Worm (Caenorhabditis elegans) whole organism, L4 larva: Measurements from ENCODE around the gene lim-6.

ENCODE experiments used
- F10B5.3 ChIP-seq: sonication (generic microtip); optimal IDR thresholded peaks from 2 replicates; lab custom pipeline; 2016; ENCODE audit warnings: mild to moderate bottlenecking, missing genetic modification characterization, missing compliant biosample characterization
- F44E2.7 ChIP-seq: fragments of 200-800 bp; sonication (Bioruptor generic); IDR thresholded peaks from 2 replicates; pipeline ENCODE4 v2.1.2; 2022; ENCODE audit warnings: missing genetic modification characterization, missing compliant biosample characterization
- T20F7.1 ChIP-seq: fragments of 200-800 bp; sonication (Bioruptor generic); optimal IDR thresholded peaks from 2 replicates; lab custom pipeline; 2018; ENCODE audit warnings: mild to moderate bottlenecking, missing genetic modification characterization, missing compliant biosample characterization
- Y105C5A.15 ChIP-seq: fragments of 200-800 bp; sonication (Bioruptor generic); IDR thresholded peaks from 2 replicates; pipeline ENCODE4 v1.3.6; 2022; ENCODE audit warnings: missing genetic modification characterization, missing compliant biosample characterization
- Y48G9A.11 ChIP-seq: fragments of 200-800 bp; sonication (Bioruptor generic); IDR thresholded peaks from 2 replicates; pipeline ENCODE4 v1.3.6; 2022; ENCODE audit warnings: missing genetic modification reagents, missing genetic modification characterization, missing compliant biosample characterization
- Y75B8A.6 ChIP-seq: fragments of 200-800 bp; sonication (Bioruptor generic); IDR thresholded peaks from 2 replicates; pipeline ENCODE4 v1.3.6; 2022; ENCODE audit warnings: missing genetic modification reagents, missing genetic modification characterization, missing compliant biosample characterization
- ZK337.2 ChIP-seq: fragments of 200-800 bp; sonication (Bioruptor generic); IDR thresholded peaks from 2 replicates; pipeline ENCODE4 v1.3.6; 2022; ENCODE audit warnings: missing genetic modification reagents, missing genetic modification characterization, missing compliant biosample characterization
- aha-1 ChIP-seq: fragments of 150-350 bp; peaks from one replicate; lab custom pipeline; 2014; ENCODE audit warnings: missing biosample characterization, missing genetic modification characterization
- ceh-32 ChIP-seq: sonication (generic microtip); optimal IDR thresholded peaks from 2 replicates; lab custom pipeline; 2016; ENCODE audit warnings: mild to moderate bottlenecking, missing genetic modification characterization, missing compliant biosample characterization; ENCODE audit not compliant: poor library complexity
- ceh-44 ChIP-seq: fragments of 200-800 bp; sonication (Bioruptor generic); IDR thresholded peaks from 2 replicates; pipeline ENCODE4 v1.3.6; 2022; ENCODE audit warnings: missing genetic modification reagents, missing genetic modification characterization, missing compliant biosample characterization
- ceh-62 ChIP-seq: sonication (generic microtip); optimal IDR thresholded peaks from 2 replicates; lab custom pipeline; 2017; ENCODE audit warnings: missing biosample characterization, missing genetic modification characterization
- ces-1 ChIP-seq: fragments of 150-350 bp; sonication (generic microtip); optimal IDR thresholded peaks from 4 replicates; lab custom pipeline; 2014; ENCODE audit warnings: missing biosample characterization, missing genetic modification reagents, missing genetic modification characterization
- ctbp-1 ChIP-seq: fragments of 200-800 bp; sonication (Bioruptor generic); IDR thresholded peaks from 2 replicates; pipeline ENCODE4 v1.3.6; 2022; ENCODE audit warnings: missing genetic modification reagents, missing genetic modification characterization, missing compliant biosample characterization
- daf-19 ChIP-seq: fragments of 200-800 bp; sonication (Bioruptor generic); conservative IDR thresholded peaks from 2 replicates; pipeline ENCODE4 v1.3.6; 2022; ENCODE audit warnings: missing genetic modification characterization, missing compliant biosample characterization
- dmd-6 ChIP-seq: fragments of 200-800 bp; sonication (Bioruptor generic); IDR thresholded peaks from 2 replicates; pipeline ENCODE4 v1.3.6; 2022; ENCODE audit warnings: missing genetic modification reagents, missing genetic modification characterization, missing compliant biosample characterization
- dmd-9 ChIP-seq: fragments of 200-800 bp; sonication (Bioruptor generic); IDR thresholded peaks from 2 replicates; pipeline ENCODE4 v1.3.6; 2022; ENCODE audit warnings: missing genetic modification reagents, missing genetic modification characterization, missing compliant biosample characterization
- dpl-1 ChIP-seq: fragments of 150-350 bp; optimal IDR thresholded peaks from 2 replicates; lab custom pipeline; 2014; ENCODE audit warnings: missing biosample characterization, missing genetic modification reagents, missing genetic modification characterization
- fkh-10 ChIP-seq: fragments of 150-350 bp; optimal IDR thresholded peaks from 2 replicates; lab custom pipeline; 2014; ENCODE audit warnings: missing biosample characterization, missing genetic modification reagents, missing genetic modification characterization
- fos-1 ChIP-seq: fragments of 150-350 bp; optimal IDR thresholded peaks from 2 replicates; lab custom pipeline; 2014; ENCODE audit warnings: missing biosample characterization, missing genetic modification characterization
- gei-8 ChIP-seq: fragments of 200-800 bp; sonication (Bioruptor generic); optimal IDR thresholded peaks from 2 replicates; lab custom pipeline; 2018; ENCODE audit warnings: mild to moderate bottlenecking, missing genetic modification characterization, missing compliant biosample characterization
- hmg-1.1 ChIP-seq: fragments of 200-800 bp; sonication (Bioruptor generic); IDR thresholded peaks from 2 replicates; pipeline ENCODE4 v1.3.6; 2022; ENCODE audit warnings: missing genetic modification reagents, missing genetic modification characterization, missing compliant biosample characterization
- jun-1 ChIP-seq: fragments of 150-350 bp; optimal IDR thresholded peaks from 2 replicates; lab custom pipeline; 2014; ENCODE audit warnings: missing biosample characterization, missing genetic modification reagents, missing genetic modification characterization
- lim-7 ChIP-seq: fragments of 200-800 bp; sonication (Bioruptor generic); IDR thresholded peaks from 2 replicates; pipeline ENCODE4 v1.3.6; 2022; ENCODE audit warnings: missing genetic modification characterization, missing compliant biosample characterization
- lin-1 ChIP-seq: fragments of 200-800 bp; sonication (Bioruptor generic); IDR thresholded peaks from 2 replicates; pipeline ENCODE4 v1.3.6; 2022; ENCODE audit warnings: missing genetic modification reagents, missing genetic modification characterization, missing compliant biosample characterization
- lin-13 ChIP-seq: fragments of 150-350 bp; optimal IDR thresholded peaks from 2 replicates; lab custom pipeline; 2014; ENCODE audit warnings: missing biosample characterization, missing genetic modification reagents, missing genetic modification characterization
- lin-29 ChIP-seq: fragments of 200-800 bp; sonication (Bioruptor generic); IDR thresholded peaks from 2 replicates; pipeline ENCODE4 v1.3.6; 2022; ENCODE audit warnings: missing genetic modification reagents, missing genetic modification characterization, missing compliant biosample characterization
- lin-39 ChIP-seq: fragments of 150-350 bp; optimal IDR thresholded peaks from 2 replicates; lab custom pipeline; 2014; ENCODE audit warnings: missing biosample characterization, missing genetic modification reagents, missing genetic modification characterization
- lir-3 ChIP-seq: sonication (generic microtip); optimal IDR thresholded peaks from 2 replicates; lab custom pipeline; 2016; ENCODE audit warnings: mild to moderate bottlenecking, missing genetic modification characterization, missing compliant biosample characterization
- lsy-2 ChIP-seq, 2 experiments: fragments of 150-350 bp in 1 of 2; sonication (generic microtip) in 1 of 2; optimal IDR thresholded peaks; 2 replicates each; lab custom pipeline; 2014 to 2017; ENCODE audit warnings: missing biosample characterization in 2 of 2, missing genetic modification characterization in 2 of 2
- madf-9 ChIP-seq: fragments of 200-800 bp; sonication (Bioruptor generic); conservative IDR thresholded peaks from 2 replicates; pipeline ENCODE4 v1.3.6; 2022; ENCODE audit warnings: missing genetic modification reagents, missing genetic modification characterization, missing compliant biosample characterization
- mep-1 ChIP-seq: fragments of 150-350 bp; sonication (generic microtip); optimal IDR thresholded peaks from 3 replicates; lab custom pipeline; 2014; ENCODE audit warnings: missing biosample characterization, missing genetic modification characterization
- mes-2 ChIP-seq: sonication (generic microtip); optimal IDR thresholded peaks from 2 replicates; lab custom pipeline; 2016; ENCODE audit warnings: missing genotype, mild to moderate bottlenecking, missing genetic modification characterization, missing compliant biosample characterization; ENCODE audit not compliant: poor library complexity, severe bottlenecking
- mxl-3 ChIP-seq: fragments of 200-800 bp; sonication (Bioruptor generic); optimal IDR thresholded peaks from 2 replicates; lab custom pipeline; 2018; ENCODE audit warnings: mild to moderate bottlenecking, missing genetic modification characterization, missing compliant biosample characterization
- nhr-11 ChIP-seq: fragments of 150-350 bp; optimal IDR thresholded peaks from 2 replicates; lab custom pipeline; 2014; ENCODE audit warnings: missing biosample characterization, missing genetic modification characterization
- nhr-111 ChIP-seq: fragments of 200-800 bp; sonication (Bioruptor generic); optimal IDR thresholded peaks from 2 replicates; lab custom pipeline; 2018; ENCODE audit warnings: mild to moderate bottlenecking, missing genetic modification characterization, missing compliant biosample characterization
- nhr-237 ChIP-seq: sonication (generic microtip); optimal IDR thresholded peaks from 2 replicates; lab custom pipeline; 2017; ENCODE audit warnings: missing biosample characterization, missing genetic modification characterization
- nhr-25 ChIP-seq: sonication (generic microtip); optimal IDR thresholded peaks from 2 replicates; lab custom pipeline; 2017; ENCODE audit warnings: missing genetic modification characterization, mild to moderate bottlenecking, missing compliant biosample characterization, antibody characterized with exemption, moderate library complexity, borderline replicate concordance; ENCODE audit not compliant: insufficient read depth
- nhr-28 ChIP-seq: fragments of 150-350 bp; optimal IDR thresholded peaks from 2 replicates; lab custom pipeline; 2014; ENCODE audit warnings: missing biosample characterization, missing genetic modification characterization
- nhr-41 ChIP-seq: fragments of 200-800 bp; sonication (Bioruptor generic); IDR thresholded peaks from 2 replicates; pipeline ENCODE4 v1.3.6; 2022; ENCODE audit warnings: missing genetic modification reagents, missing genetic modification characterization, missing compliant biosample characterization
- nhr-42 ChIP-seq: fragments of 200-800 bp; sonication (Bioruptor generic); IDR thresholded peaks from 2 replicates; pipeline ENCODE4 v1.3.6; 2022; ENCODE audit warnings: missing genetic modification characterization, missing compliant biosample characterization
- nhr-48 ChIP-seq: sonication (generic microtip); optimal IDR thresholded peaks from 2 replicates; lab custom pipeline; 2016; ENCODE audit warnings: mild to moderate bottlenecking, missing genetic modification characterization, missing compliant biosample characterization
- nhr-77 ChIP-seq: fragments of 150-350 bp; optimal IDR thresholded peaks from 2 replicates; lab custom pipeline; 2014; ENCODE audit warnings: missing biosample characterization, missing genetic modification characterization
- pqm-1 ChIP-seq: sonication (generic microtip); optimal IDR thresholded peaks from 2 replicates; lab custom pipeline; 2017; ENCODE audit warnings: missing biosample characterization, missing genetic modification characterization
- rbr-2 ChIP-seq: sonication (generic microtip); optimal IDR thresholded peaks from 2 replicates; lab custom pipeline; 2016; ENCODE audit warnings: missing genotype, missing genetic modification characterization, missing compliant biosample characterization
- snpc-1.2 ChIP-seq: fragments of 200-800 bp; sonication (Bioruptor generic); IDR thresholded peaks from 2 replicates; pipeline ENCODE4 v1.3.6; 2022; ENCODE audit warnings: missing genetic modification reagents, missing genetic modification characterization, missing compliant biosample characterization
- spr-1 ChIP-seq: sonication (generic microtip); optimal IDR thresholded peaks from 2 replicates; lab custom pipeline; 2016; ENCODE audit warnings: mild to moderate bottlenecking, missing genetic modification characterization, missing compliant biosample characterization
- spr-3 ChIP-seq: fragments of 200-800 bp; sonication (Bioruptor generic); optimal IDR thresholded peaks from 2 replicates; lab custom pipeline; 2018; ENCODE audit warnings: mild to moderate bottlenecking, missing genetic modification characterization, missing compliant biosample characterization
- tra-1 ChIP-seq: fragments of 200-800 bp; sonication (Bioruptor generic); IDR thresholded peaks from 2 replicates; pipeline ENCODE4 v1.3.6; 2022; ENCODE audit warnings: missing genetic modification reagents, missing genetic modification characterization, missing compliant biosample characterization
- zip-11 ChIP-seq: fragments of 200-800 bp; sonication (Bioruptor generic); IDR thresholded peaks from 2 replicates; pipeline ENCODE4 v1.3.6; 2022; ENCODE audit warnings: missing genetic modification characterization, missing compliant biosample characterization
- ztf-11 ChIP-seq: fragments of 150-350 bp; optimal IDR thresholded peaks from 2 replicates; lab custom pipeline; 2014; ENCODE audit warnings: missing biosample characterization, missing genetic modification characterization

Gene lim-6

DNA sequence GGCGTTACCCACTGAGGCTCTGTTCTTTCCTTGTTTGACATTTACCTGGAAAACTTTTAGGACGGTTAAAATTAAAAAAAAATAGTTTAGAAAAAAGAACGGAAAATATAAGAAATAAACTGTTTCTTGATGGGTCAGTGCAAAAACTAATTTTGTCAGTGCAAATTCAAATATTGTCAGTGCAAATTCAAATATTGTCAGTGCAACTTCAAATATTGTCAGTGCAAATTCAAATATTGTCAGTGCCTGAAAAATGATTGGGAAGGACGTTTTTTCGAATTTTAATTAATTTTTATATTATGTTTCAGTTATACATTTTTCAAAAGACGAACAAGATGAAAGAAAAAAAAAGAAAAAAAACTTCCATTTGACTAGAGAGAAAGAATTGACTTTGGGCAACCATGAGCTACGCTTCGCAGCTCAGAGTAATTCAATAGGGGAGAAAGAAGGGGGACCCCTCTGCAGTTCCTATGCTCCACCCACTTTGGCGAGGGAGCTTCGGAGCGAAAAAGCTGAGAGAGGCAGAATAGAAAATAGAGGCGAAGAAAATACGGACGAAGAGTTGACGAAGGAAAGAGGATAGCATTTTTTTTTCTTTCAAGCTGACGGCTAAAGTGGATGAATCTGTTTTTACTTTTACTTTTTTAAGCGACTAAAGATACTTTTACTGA, 9.7 kb upstream of the lim-6 start, which contains the start of gene unc-1:
Gene unc-1 (minus strand): TSS at position 51 of the 671 bp plus-strand sequence.
- TF ChIP-seq Y48G9A.11 (GFP tag; lab: Robert Waterston, UW) (no peak), F44E2.7 (GFP tag; lab: Robert Waterston, UW) (no peak), madf-9 (no peak), Y105C5A.15 (no peak), ctbp-1 (GFP tag; lab: Robert Waterston, UW) (peak; percentile 63; the same call in 1 of the 2 replicates), Y75B8A.6 (no peak), fkh-10 (GFP tag; lab: Kevin White, UChicago) (peak; percentile 35), nhr-28 (tag; lab: Kevin White, UChicago) (no peak), hmg-1.1 (GFP tag; lab: Robert Waterston, UW) (peak; percentile 72; the same call in 1 of the 2 replicates), daf-19 (no peak), rbr-2 (tag; lab: Kevin White, UChicago) (peak; percentile 15), spr-1 (tag; lab: Kevin White, UChicago) (no peak), aha-1 (peak; percentile 22), mes-2 (tag; lab: Kevin White, UChicago) (no peak), lsy-2 (tag; optimal IDR thresholded peaks at IDR 0.05; lab: Kevin White, UChicago) (no peak), mep-1 (tag; lab: Kevin White, UChicago) (peak; percentile 41), nhr-48 (no peak), ztf-11 (tag; lab: Kevin White, UChicago) (no peak), ces-1 (peak; percentile 81), lin-29 (GFP tag; lab: Robert Waterston, UW) (no peak), lin-13 (GFP tag; lab: Kevin White, UChicago) (no peak), nhr-11 (no peak), gei-8 (GFP tag; lab: Kevin White, UChicago) (no peak), T20F7.1 (GFP tag; lab: Kevin White, UChicago) (no peak), fos-1 (no peak), nhr-41 (GFP tag; lab: Robert Waterston, UW) (no peak)

DNA sequence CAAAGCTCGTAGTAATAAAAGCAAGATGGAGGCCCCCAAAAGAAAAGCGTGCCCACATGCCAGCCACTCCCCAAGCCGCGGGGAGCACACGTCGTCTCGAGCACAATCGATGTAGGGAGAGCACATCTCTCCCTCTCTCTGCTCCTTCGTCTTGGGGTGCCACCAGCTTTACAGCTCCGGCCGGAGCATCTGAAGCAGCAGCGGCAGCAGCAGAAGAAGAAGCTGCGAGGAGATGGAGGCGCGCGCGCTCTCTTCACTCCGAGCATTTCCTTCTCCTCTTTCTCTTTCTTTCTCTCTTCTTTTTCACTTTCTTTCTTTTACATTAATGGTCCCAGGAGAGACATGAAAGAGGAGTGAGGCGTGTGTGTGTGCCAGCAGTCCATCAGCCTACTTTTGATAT, 8.2 kb upstream of the lim-6 start:
- TF ChIP-seq ZK337.2 (GFP tag; lab: Robert Waterston, UW) (no peak), lin-13 (GFP tag; lab: Kevin White, UChicago) (no peak), pqm-1 (tag; lab: Kevin White, UChicago) (no peak), aha-1 (no peak), zip-11 (GFP tag; lab: Robert Waterston, UW) (no peak), Y75B8A.6 (no peak), nhr-77 (no peak), spr-3 (GFP tag; lab: Kevin White, UChicago) (no peak), F10B5.3 (no peak), nhr-237 (no peak), dpl-1 (GFP tag; lab: Kevin White, UChicago) (no peak), tra-1 (GFP tag; lab: Robert Waterston, UW) (0 out of 2 replicates have a peak, but pooled peaks have one; percentile 7), mxl-3 (GFP tag; lab: Kevin White, UChicago) (peak; percentile 66), lir-3 (tag; lab: Kevin White, UChicago) (no peak), nhr-25 (tag; lab: Kevin White, UChicago) (no peak), snpc-1.2 (GFP tag; lab: Robert Waterston, UW) (no peak), nhr-42 (GFP tag; lab: Robert Waterston, UW) (no peak), ceh-62 (tag; lab: Kevin White, UChicago) (no peak), dmd-9 (GFP tag; lab: Robert Waterston, UW) (0 out of 2 replicates have a peak, but pooled peaks have one; percentile 36), nhr-111 (GFP tag; lab: Kevin White, UChicago) (no peak), jun-1 (tag; lab: Kevin White, UChicago) (no peak), lin-1 (no peak), dmd-6 (GFP tag; lab: Robert Waterston, UW) (peak; percentile 36), hmg-1.1 (GFP tag; lab: Robert Waterston, UW) (peak; percentile 85), lim-7 (GFP tag; lab: Robert Waterston, UW) (no peak), ceh-32 (tag; lab: Kevin White, UChicago) (no peak), gei-8 (GFP tag; lab: Kevin White, UChicago) (no peak), lin-39 (tag; lab: Kevin White, UChicago) (peak; percentile 23), nhr-41 (GFP tag; lab: Robert Waterston, UW) (no peak), rbr-2 (tag; lab: Kevin White, UChicago) (peak; percentile 83), ceh-44 (no peak)
